Worm (Caenorhabditis elegans) whole organism, late embryonic: Measurements from ENCODE around the gene sdz-31.

ENCODE experiments used
- K09A11.1 ChIP-seq: sonication (generic microtip); optimal IDR thresholded peaks from 2 replicates; lab custom pipeline; 2017; ENCODE audit warnings: antibody characterized with exemption, mild to moderate bottlenecking, missing genetic modification characterization, missing compliant biosample characterization; ENCODE audit not compliant: insufficient read depth
- ceh-14 ChIP-seq: sonication (generic microtip); optimal IDR thresholded peaks from 2 replicates; lab custom pipeline; 2016; ENCODE audit warnings: missing genotype, missing genetic modification characterization, missing compliant biosample characterization
- ceh-18 ChIP-seq: sonication (generic microtip); optimal IDR thresholded peaks from 2 replicates; lab custom pipeline; 2016; ENCODE audit warnings: missing genetic modification characterization, missing compliant biosample characterization
- ceh-2 ChIP-seq: sonication (generic microtip); optimal IDR thresholded peaks from 2 replicates; lab custom pipeline; 2016; ENCODE audit warnings: missing genotype, missing genetic modification characterization, missing compliant biosample characterization
- ceh-30 ChIP-seq: fragments of 150-350 bp; optimal IDR thresholded peaks from 2 replicates; lab custom pipeline; 2014; ENCODE audit warnings: missing biosample characterization, missing genetic modification characterization
- ceh-31 ChIP-seq: sonication (generic microtip); optimal IDR thresholded peaks from 2 replicates; lab custom pipeline; 2016; ENCODE audit warnings: missing genetic modification characterization, missing compliant biosample characterization
- ceh-48 ChIP-seq: sonication (generic microtip); optimal IDR thresholded peaks from 2 replicates; lab custom pipeline; 2016; ENCODE audit warnings: missing genetic modification characterization, inconsistent platforms, missing compliant biosample characterization
- che-1 ChIP-seq: sonication (generic microtip); optimal IDR thresholded peaks from 2 replicates; lab custom pipeline; 2016; ENCODE audit warnings: mild to moderate bottlenecking, missing genetic modification characterization, missing compliant biosample characterization
- dmd-4 ChIP-seq: sonication (generic microtip); optimal IDR thresholded peaks from 2 replicates; lab custom pipeline; 2016; ENCODE audit warnings: borderline replicate concordance, missing genetic modification characterization, missing compliant biosample characterization
- dve-1 ChIP-seq: sonication (generic microtip); optimal IDR thresholded peaks from 2 replicates; lab custom pipeline; 2017; ENCODE audit warnings: antibody characterized with exemption, mild to moderate bottlenecking, missing genetic modification characterization, missing compliant biosample characterization
- elt-2 ChIP-seq: sonication (generic microtip); optimal IDR thresholded peaks from 2 replicates; lab custom pipeline; 2016; ENCODE audit warnings: missing genetic modification reagents, missing genetic modification characterization, missing compliant biosample characterization
- elt-4 ChIP-seq: sonication (generic microtip); optimal IDR thresholded peaks from 2 replicates; lab custom pipeline; 2016; ENCODE audit warnings: missing genetic modification characterization, missing compliant biosample characterization
- eyg-1 ChIP-seq: sonication (generic microtip); optimal IDR thresholded peaks from 2 replicates; lab custom pipeline; 2016; ENCODE audit warnings: missing genotype, missing genetic modification characterization, missing compliant biosample characterization
- hlh-30 ChIP-seq: sonication (generic microtip); optimal IDR thresholded peaks from 2 replicates; lab custom pipeline; 2017; ENCODE audit warnings: antibody characterized with exemption, missing genetic modification characterization, missing compliant biosample characterization; ENCODE audit not compliant: insufficient read depth
- hlh-6 ChIP-seq: sonication (generic microtip); optimal IDR thresholded peaks from 2 replicates; lab custom pipeline; 2016; ENCODE audit warnings: missing genotype, missing genetic modification characterization, missing compliant biosample characterization
- hlh-8 ChIP-seq: sonication (generic microtip); optimal IDR thresholded peaks from 2 replicates; lab custom pipeline; 2016; ENCODE audit warnings: missing genotype, missing genetic modification characterization, missing compliant biosample characterization
- mec-3 ChIP-seq: sonication (generic microtip); optimal IDR thresholded peaks from 2 replicates; lab custom pipeline; 2016; ENCODE audit warnings: borderline replicate concordance, missing genetic modification characterization, missing compliant biosample characterization
- nfya-1 ChIP-seq: sonication (generic microtip); optimal IDR thresholded peaks from 2 replicates; lab custom pipeline; 2017; ENCODE audit warnings: missing genetic modification characterization, mild to moderate bottlenecking, missing compliant biosample characterization, antibody characterized with exemption, moderate library complexity
- nhr-11 ChIP-seq: fragments of 150-350 bp; optimal IDR thresholded peaks from 2 replicates; lab custom pipeline; 2014; ENCODE audit warnings: missing biosample characterization, missing genetic modification characterization
- odd-2 ChIP-seq: sonication (generic microtip); optimal IDR thresholded peaks from 2 replicates; lab custom pipeline; 2017; ENCODE audit warnings: antibody characterized with exemption, mild to moderate bottlenecking, missing genetic modification characterization, missing compliant biosample characterization
- pag-3 ChIP-seq: sonication (generic microtip); optimal IDR thresholded peaks from 2 replicates; lab custom pipeline; 2016; ENCODE audit warnings: missing compliant biosample characterization, missing genetic modification characterization, borderline replicate concordance
- pax-1 ChIP-seq: fragments of 150-350 bp; optimal IDR thresholded peaks from 2 replicates; lab custom pipeline; 2014; ENCODE audit warnings: missing biosample characterization, missing genetic modification characterization
- pha-2 ChIP-seq: sonication (generic microtip); optimal IDR thresholded peaks from 2 replicates; lab custom pipeline; 2017; ENCODE audit warnings: mild to moderate bottlenecking, missing genetic modification characterization, missing compliant biosample characterization
- ref-2 ChIP-seq: sonication (generic microtip); optimal IDR thresholded peaks from 2 replicates; lab custom pipeline; 2016; ENCODE audit warnings: missing genetic modification characterization, missing compliant biosample characterization
- sox-2 ChIP-seq: fragments of 200-800 bp; sonication (Bioruptor generic); IDR thresholded peaks from 2 replicates; pipeline ENCODE4 v1.3.6; 2022; ENCODE audit warnings: missing genetic modification reagents, missing genetic modification characterization, missing compliant biosample characterization
- tbx-2 ChIP-seq: sonication (generic microtip); optimal IDR thresholded peaks from 2 replicates; lab custom pipeline; 2016; ENCODE audit warnings: missing genetic modification characterization, missing compliant biosample characterization
- ttx-3 ChIP-seq: sonication (generic microtip); optimal IDR thresholded peaks from 2 replicates; lab custom pipeline; 2016; ENCODE audit warnings: missing genetic modification reagents, missing genetic modification characterization, missing compliant biosample characterization
- unc-42 ChIP-seq: sonication (generic microtip); optimal IDR thresholded peaks from 2 replicates; lab custom pipeline; 2016; ENCODE audit warnings: missing genotype, missing genetic modification characterization, missing compliant biosample characterization
- unc-55 ChIP-seq: sonication (generic microtip); optimal IDR thresholded peaks from 2 replicates; lab custom pipeline; 2017; ENCODE audit warnings: missing biosample characterization, missing genetic modification reagents, missing genetic modification characterization
- unc-86 ChIP-seq: sonication (generic microtip); optimal IDR thresholded peaks from 2 replicates; lab custom pipeline; 2016; ENCODE audit warnings: missing genetic modification characterization, missing compliant biosample characterization
- ztf-16 ChIP-seq: sonication (generic microtip); optimal IDR thresholded peaks from 2 replicates; lab custom pipeline; 2017; ENCODE audit warnings: missing genetic modification characterization, missing compliant biosample characterization

sdz-31 gene

DNA sequence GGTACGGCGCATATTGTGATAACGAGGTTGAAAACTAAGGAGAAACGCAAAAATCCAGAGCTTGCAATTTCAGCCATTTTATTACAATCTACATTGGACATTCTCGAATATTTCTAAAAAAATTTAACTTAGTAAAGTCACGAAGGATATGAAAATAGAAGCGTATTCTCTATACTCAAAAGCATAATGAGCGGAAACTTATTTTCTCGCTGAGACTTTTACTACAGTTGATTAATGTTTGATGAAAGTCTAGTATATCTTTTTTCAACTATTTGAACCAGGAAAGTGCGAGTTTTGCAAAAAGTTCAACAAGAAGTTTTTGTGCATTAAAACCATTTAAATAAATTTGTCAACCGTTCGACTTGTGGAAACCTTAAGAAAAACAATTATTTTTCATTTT, 8.6 kb upstream of the sdz-31 start, which contains the start of gene srab-18:
Gene srab-18 (minus strand): TSS at position 101 of the 400 bp plus-strand sequence.
- TF ChIP-seq unc-86 (tag; lab: Kevin White, UChicago) (no peak), dve-1 (tag; lab: Kevin White, UChicago) (no peak)

DNA sequence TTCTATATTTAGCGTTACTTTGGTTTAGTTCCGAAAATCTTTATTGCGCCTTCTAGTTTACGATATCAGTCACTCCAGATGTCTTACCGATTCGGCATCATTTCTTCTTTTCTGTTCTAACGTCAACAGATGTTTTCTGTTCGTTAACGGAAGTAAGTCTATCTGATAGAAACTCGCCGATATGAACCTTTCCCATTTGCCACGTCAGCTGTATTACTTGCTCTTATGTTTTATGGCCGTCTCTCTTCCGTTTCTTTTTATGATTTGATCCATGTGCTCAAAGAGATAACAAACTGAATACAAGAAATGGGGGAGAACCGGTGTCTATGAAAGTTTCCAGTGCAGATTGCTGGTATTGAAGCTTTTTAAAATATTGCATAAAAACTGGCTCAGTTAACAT, 563 bp upstream of the sdz-31 start, which contains the start of gene srab-26:
Gene srab-26 (minus strand): TSS at position 101 of the 400 bp plus-strand sequence.
- no peak for TF ChIP-seq pag-3 (tag; lab: Kevin White, UChicago)
- TF ChIP-seq hlh-6 (tag; lab: Kevin White, UChicago): no peak
- TF ChIP-seq ceh-2 (tag; lab: Kevin White, UChicago): no peak
- no peak for TF ChIP-seq nfya-1 (tag; lab: Kevin White, UChicago)
- TF ChIP-seq odd-2 (tag; lab: Kevin White, UChicago): no peak
- TF ChIP-seq pax-1 (tag; lab: Kevin White, UChicago): no peak
- no peak for TF ChIP-seq unc-42
- no peak for TF ChIP-seq hlh-8 (tag; lab: Kevin White, UChicago)
- no peak for TF ChIP-seq ref-2 (tag; lab: Kevin White, UChicago)
- TF ChIP-seq nhr-11 (tag; lab: Kevin White, UChicago): no peak
- TF ChIP-seq eyg-1: no peak
- TF ChIP-seq mec-3 (tag; lab: Kevin White, UChicago): no peak
- TF ChIP-seq tbx-2 (tag; lab: Kevin White, UChicago): no peak
- TF ChIP-seq ztf-16 (tag; lab: Kevin White, UChicago): no peak
- no peak for TF ChIP-seq ceh-30 (tag; lab: Kevin White, UChicago)
- no peak for TF ChIP-seq unc-55

DNA sequence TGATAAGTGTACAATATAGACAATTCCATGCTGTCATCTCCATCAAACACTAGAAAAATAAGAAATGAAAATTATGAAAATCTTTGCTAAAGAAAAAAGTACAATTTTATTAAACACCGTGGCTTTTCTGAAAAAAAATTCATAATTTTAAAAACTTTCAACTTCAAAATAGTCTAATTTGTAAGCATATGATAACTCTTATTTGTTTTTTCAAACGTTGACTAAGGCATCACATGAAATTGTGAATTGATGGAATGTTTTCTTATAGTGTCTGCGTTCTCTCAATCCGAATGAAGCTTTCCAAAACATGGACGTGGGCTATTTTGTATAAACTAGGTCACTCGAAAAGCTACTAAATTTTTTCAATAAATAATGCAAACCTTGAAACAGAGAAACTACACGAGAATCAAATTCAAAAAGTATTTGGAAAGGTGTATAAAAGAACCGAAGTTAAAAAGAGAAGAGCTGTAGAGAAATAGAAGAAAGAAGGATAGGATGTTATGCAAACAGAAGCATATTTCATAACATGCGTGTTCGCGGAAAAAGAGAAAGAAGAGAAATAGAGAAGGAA, 6.0 kb downstream of the sdz-31 start, which contains the start of gene clp-9:
Gene clp-9 (minus strand): TSS at position 51 of the 571 bp plus-strand sequence.
- TF ChIP-seq pag-3 (tag; lab: Kevin White, UChicago) (no peak), ceh-31 (tag; lab: Kevin White, UChicago) (no peak), ceh-14 (tag; lab: Kevin White, UChicago) (no peak), elt-2 (tag; lab: Kevin White, UChicago) (no peak), pha-2 (no peak), ceh-18 (tag; lab: Kevin White, UChicago) (no peak), dmd-4 (no peak), ttx-3 (tag; lab: Kevin White, UChicago) (no peak), ceh-48 (tag; lab: Kevin White, UChicago) (no peak), hlh-30 (no peak), K09A11.1 (tag; lab: Kevin White, UChicago) (no peak)

DNA sequence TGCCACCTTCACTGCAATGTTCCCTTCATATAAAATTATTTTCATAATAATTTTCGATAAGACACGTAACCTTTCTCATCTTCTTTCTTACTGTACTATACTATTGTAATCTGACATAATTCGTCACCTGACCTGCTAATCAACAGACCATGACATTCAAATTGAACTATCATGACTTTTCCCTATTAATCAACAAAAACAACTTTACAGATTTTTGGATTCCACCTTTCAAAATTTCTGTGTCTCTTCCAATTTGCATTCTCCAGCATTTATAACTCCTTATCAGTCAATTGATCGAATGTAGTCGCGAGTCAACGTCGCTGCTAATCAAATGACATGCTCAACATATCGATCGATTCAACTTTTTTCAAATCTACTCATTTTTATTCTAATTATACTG, 9.7 kb downstream of the sdz-31 start, which contains the start of gene fshr-1:
Gene fshr-1 (plus strand): TSS at position 209 of the 400 bp plus-strand sequence.
- TF ChIP-seq elt-2 (tag; lab: Kevin White, UChicago) (peak; percentile 9), elt-4 (tag; lab: Kevin White, UChicago) (no peak)

DNA sequence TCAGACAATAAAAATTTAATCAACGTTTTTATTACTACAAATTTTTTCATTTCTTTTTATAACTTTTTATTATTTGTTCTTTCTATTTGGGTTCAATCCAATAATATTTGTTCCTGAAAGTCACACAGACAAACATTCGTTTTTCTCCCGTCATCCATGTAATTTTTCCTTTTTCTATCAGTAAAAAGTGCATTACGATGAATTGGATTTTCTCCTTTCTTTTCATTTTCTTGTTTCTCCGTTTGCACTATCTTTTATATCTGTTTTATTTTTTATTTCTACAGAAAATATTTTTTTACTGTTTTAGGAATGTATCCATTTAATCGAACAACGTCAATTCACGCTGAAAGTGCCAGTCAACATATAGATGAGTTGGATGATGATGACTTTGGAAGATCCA, 19.3 kb downstream of the sdz-31 start, which contains the start of gene egl-47:
Gene egl-47 (plus strand): TSS at position 301 of the 400 bp plus-strand sequence.
- TF ChIP-seq che-1 (tag; lab: Kevin White, UChicago): no peak
- TF ChIP-seq elt-4 (tag; lab: Kevin White, UChicago): no peak

DNA sequence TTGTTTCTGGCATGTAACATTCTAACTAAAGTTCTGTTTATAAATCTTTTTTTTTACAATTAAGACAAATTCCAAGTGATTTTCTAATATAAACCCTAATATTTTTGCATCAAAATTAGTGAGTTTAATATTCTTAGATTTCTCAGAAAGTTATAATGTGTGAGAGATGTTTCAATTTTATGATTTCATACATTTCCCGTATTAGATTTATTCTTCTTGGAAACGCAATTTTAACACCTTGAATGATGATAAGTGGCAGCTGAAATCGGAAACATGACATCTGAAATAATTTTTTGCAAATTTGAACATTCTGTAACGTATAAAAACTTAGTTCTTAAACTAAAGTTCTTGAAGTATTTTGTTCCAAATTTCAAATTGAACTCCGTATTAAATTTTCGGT, 21.2 kb downstream of the sdz-31 start:
- TF ChIP-seq ztf-16 (tag; lab: Kevin White, UChicago): no peak
- no peak for TF ChIP-seq sox-2 (GFP tag; lab: Robert Waterston, UW)
- no peak for TF ChIP-seq dmd-4
- TF ChIP-seq, all 69 proteins: peak for 0
